Worm (Caenorhabditis elegans) whole organism, midembryonic: ENCODE measurements around the gene fbxa-206.
"Not testable (repeated sequence)": the region's sequence is repeated elsewhere in the genome, so short reads cannot be mapped to it uniquely, and the experiment has no call there.

ENCODE experiments used
- T22C8.4 ChIP-seq: fragments of 200-800 bp; sonication (Bioruptor generic); IDR thresholded peaks from 2 replicates; pipeline ENCODE4 v1.3.6; 2022; ENCODE audit warnings: missing genetic modification characterization, missing compliant biosample characterization
- cog-1 ChIP-seq: sonication (generic microtip); optimal IDR thresholded peaks from 2 replicates; lab custom pipeline; 2016; ENCODE audit warnings: missing genetic modification characterization, missing compliant biosample characterization
- flt-1 ChIP-seq: fragments of 200-800 bp; sonication (Bioruptor generic); IDR thresholded peaks from 2 replicates; pipeline ENCODE4 v1.3.6; 2022; ENCODE audit warnings: missing genetic modification characterization, missing compliant biosample characterization
- klf-2 ChIP-seq: fragments of 200-800 bp; sonication (Bioruptor generic); conservative IDR thresholded peaks from 2 replicates; pipeline ENCODE4 v1.3.6; 2022; ENCODE audit warnings: missing genetic modification reagents, missing genetic modification characterization, missing compliant biosample characterization
- med-1 ChIP-seq: sonication (generic microtip); optimal IDR thresholded peaks from 2 replicates; lab custom pipeline; 2017; ENCODE audit warnings: missing genetic modification characterization, mild to moderate bottlenecking, missing compliant biosample characterization, antibody characterized with exemption, missing genetic modification reagents; ENCODE audit not compliant: insufficient read depth
- ref-1 ChIP-seq: fragments of 200-800 bp; sonication (Bioruptor generic); conservative IDR thresholded peaks from 2 replicates; pipeline ENCODE4 v1.3.6; 2022; ENCODE audit warnings: missing genetic modification reagents, missing genetic modification characterization, missing compliant biosample characterization
- tab-1 ChIP-seq: fragments of 200-800 bp; sonication (Bioruptor generic); IDR thresholded peaks from 2 replicates; pipeline ENCODE4 v1.3.6; 2022; ENCODE audit warnings: missing genetic modification characterization, missing compliant biosample characterization
- ztf-23 ChIP-seq: fragments of 200-800 bp; sonication (Bioruptor generic); IDR thresholded peaks from 2 replicates; pipeline ENCODE4 v1.3.6; 2022; ENCODE audit warnings: missing genetic modification reagents, missing genetic modification characterization, missing compliant biosample characterization
- ztf-29 ChIP-seq: fragments of 200-800 bp; sonication (Bioruptor generic); IDR thresholded peaks from 2 replicates; pipeline ENCODE4 v1.3.6; 2022; ENCODE audit warnings: missing genetic modification reagents, missing genetic modification characterization, missing compliant biosample characterization

DNA sequence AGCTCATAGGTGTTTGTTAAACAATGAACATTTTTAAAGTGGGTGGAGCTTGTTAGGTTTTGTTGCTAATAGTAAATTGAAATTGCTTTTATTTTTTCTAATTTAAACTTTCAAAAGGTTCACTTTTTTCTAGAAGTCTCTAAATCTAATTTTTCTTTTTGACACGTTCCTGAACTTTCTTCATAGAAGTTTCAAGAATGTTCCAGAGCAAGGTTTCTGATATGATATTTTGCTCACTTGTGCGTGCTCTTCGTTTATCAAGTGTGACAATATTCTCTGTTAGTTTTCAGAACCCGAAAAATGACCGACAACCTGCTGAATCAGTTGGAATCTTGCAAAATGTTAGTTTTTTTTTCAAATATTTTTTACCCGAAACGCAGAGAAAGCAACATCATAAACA is 20.5 kb upstream of the fbxa-206 start, which contains the start of gene fbxa-148:
- not testable (repeated sequence) for TF ChIP-seq ref-1 (GFP tag; lab: Robert Waterston, UW); flt-1 (GFP tag; lab: Robert Waterston, UW); ztf-29 (GFP tag; lab: Robert Waterston, UW); klf-2; ztf-23; med-1 (GFP tag; lab: Kevin White, UChicago); T22C8.4 (GFP tag; lab: Robert Waterston, UW); cog-1 (tag; lab: Kevin White, UChicago); tab-1 (GFP tag; lab: Robert Waterston, UW)
